Worm (Caenorhabditis elegans): Measurements from ENCODE around the gene C56G2.22.

Gene C56G2.22

DNA sequence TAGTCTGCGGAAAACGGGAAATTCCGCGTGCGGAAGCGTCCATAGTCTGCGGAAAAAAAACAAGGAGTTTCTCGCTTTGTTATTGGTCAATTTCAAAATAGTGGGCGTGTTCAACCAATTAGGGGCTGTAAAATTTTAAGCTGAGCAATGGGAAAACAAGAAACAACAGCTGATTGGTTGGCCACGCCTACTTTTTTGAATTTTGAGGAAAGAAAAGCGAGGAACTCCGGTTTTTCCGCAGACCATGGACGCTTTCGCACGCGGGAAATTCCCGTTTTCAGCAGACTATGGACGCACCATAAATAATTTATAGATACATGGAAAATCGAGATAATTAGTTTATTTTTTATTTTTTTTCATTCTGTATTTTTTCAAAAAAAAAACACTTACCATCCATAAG, 44.6 kb upstream of the C56G2.22 start:
- TF ChIP-seq nfya-1 (tag; optimal IDR thresholded peaks at IDR 0.05): peak; percentile 23

DNA sequence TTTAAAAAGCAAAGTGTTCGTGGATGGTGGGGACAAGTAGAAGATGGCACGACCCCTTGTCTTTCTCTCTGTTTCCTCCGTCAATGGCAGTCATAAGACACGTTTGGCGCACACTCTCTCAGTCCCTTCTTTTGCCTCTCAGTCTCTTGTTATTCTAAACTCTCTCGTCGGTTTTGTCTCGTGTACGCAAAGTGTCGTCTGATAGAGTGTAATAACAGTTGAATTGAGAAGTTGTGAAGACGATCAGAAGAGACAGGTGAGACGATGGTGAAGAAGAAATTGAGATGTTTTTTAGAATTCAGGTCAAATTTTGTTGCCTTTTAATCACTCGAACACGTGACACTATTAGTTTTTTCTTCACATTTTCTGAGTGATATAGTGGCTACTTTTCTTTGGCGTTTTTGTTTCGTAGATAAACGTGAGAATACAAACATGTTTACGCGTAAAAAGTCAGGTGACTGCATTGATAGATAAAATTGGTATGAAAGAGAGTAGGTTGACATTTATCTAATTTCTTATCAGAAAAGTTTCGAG, 43.1 kb upstream of the C56G2.22 start, which contains the start of gene F47D12.9:
F47D12.9 (minus strand) TSS at position 267 of the 534 bp plus-strand sequence.
- TF ChIP-seq gmeb-2 (tag; optimal IDR thresholded peaks at IDR 0.05) (no peak), hlh-30 (tag; optimal IDR thresholded peaks at IDR 0.05; ENCODE audit: insufficient read depth) (peak; percentile 97), ttx-3 (tag; optimal IDR thresholded peaks at IDR 0.05) (no peak), K02D7.2 (tag; optimal IDR thresholded peaks at IDR 0.05) (no peak), nfya-1 (tag; optimal IDR thresholded peaks at IDR 0.05) (peak; percentile 51), fkh-10 (GFP tag; optimal IDR thresholded peaks at IDR 0.05) (no peak), sox-2 (GFP tag; IDR thresholded peaks at IDR 0.05) (peak; percentile 25; the same call in 1 of the 2 replicates), odd-2 (tag; optimal IDR thresholded peaks at IDR 0.05) (no peak), ceh-18 (tag; optimal IDR thresholded peaks at IDR 0.05) (peak; percentile 46), ceh-34 (tag; optimal IDR thresholded peaks at IDR 0.05) (no peak), C38D4.7 (GFP tag; optimal IDR thresholded peaks at IDR 0.05) (no peak), ceh-30 (tag; optimal IDR thresholded peaks at IDR 0.05) (no peak), fkh-6 (tag; optimal IDR thresholded peaks at IDR 0.05) (no peak), ref-2 (tag; optimal IDR thresholded peaks at IDR 0.05) (no peak), ceh-14 (tag; optimal IDR thresholded peaks at IDR 0.05) (no peak), unc-55 (GFP tag; optimal IDR thresholded peaks at IDR 0.05) (peak; percentile 11), mec-3 (tag; optimal IDR thresholded peaks at IDR 0.05; ENCODE audit: borderline replicate concordance) (no peak), elt-2 (tag; optimal IDR thresholded peaks at IDR 0.05) (peak; percentile 81), ceh-31 (tag; optimal IDR thresholded peaks at IDR 0.05) (peak; percentile 58), ztf-16 (tag; optimal IDR thresholded peaks at IDR 0.05) (no peak)

DNA sequence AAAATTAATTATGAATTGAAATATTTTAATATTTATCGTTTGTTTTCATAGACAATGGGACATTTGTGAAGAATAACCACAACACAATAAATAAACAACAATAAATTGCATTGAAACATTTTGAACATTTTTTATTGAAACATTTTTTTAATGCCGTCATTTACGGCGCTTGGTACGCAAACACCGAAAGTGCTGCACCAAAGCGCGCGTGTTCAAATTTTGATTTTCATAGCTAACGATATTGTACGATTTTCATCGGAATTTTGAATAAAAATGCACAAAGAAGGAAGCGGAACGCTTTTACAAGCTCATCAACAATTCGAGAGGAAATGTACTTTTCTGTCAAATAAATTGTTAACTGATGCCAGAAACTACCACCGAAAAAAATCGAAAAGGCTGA, 42.5 kb upstream of the C56G2.22 start:
- TF ChIP-seq ceh-14 (tag; optimal IDR thresholded peaks at IDR 0.05) (no peak), ceh-22 (tag; optimal IDR thresholded peaks at IDR 0.05) (no peak), pha-4 (tag; optimal IDR thresholded peaks at IDR 0.05) (no peak), fkh-6 (tag; optimal IDR thresholded peaks at IDR 0.05) (no peak), che-1 (tag; optimal IDR thresholded peaks at IDR 0.05) (no peak), K09A11.1 (tag; optimal IDR thresholded peaks at IDR 0.05; ENCODE audit: insufficient read depth) (no peak), nfya-1 (tag; optimal IDR thresholded peaks at IDR 0.05) (no peak), unc-55 (GFP tag; optimal IDR thresholded peaks at IDR 0.05) (no peak), npax-4 (tag; optimal IDR thresholded peaks at IDR 0.05) (no peak)

DNA sequence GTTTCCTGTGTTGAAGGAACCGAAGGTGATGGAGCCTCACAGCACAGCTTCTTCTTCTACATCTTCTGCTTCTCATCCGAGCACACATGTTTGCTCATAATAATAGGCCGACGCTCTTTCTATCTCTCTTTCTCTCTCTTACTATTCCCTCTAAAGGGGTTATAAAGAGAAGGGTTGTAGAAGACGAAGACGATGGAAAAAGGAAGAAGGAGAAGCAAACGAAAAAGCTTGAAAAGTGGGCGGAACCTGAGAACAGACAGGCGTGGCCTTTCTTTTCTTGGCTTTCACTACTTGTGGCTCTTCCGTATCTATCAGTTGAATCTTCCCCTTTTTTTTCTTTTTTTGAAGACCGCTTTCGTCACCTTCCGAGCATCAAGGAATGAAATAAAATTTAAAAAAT, 38.4 kb upstream of the C56G2.22 start:
- TF ChIP-seq pros-1 (tag; optimal IDR thresholded peaks at IDR 0.05): no peak
- peak; percentile 56 for TF ChIP-seq unc-42 (tag; optimal IDR thresholded peaks at IDR 0.05)

DNA sequence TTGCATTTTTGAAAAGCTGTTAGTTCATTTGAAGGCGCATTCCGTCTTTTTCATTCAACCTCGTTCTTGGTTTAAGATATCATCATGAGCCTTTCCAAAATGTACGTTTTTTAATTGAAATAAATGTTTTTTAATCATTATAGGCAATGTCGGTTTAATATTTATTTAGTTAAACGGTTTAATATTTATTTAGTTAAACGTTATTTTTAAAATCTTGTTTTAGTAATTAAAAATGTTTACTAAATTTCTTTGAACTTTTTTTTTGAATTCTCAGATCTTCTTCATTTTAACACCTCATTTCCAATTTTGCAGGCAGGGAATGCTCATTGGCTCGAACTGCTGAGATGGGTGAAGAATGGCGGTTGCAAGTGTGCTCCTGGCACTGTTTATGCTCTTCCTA, 37.2 kb upstream of the C56G2.22 start, which contains the start of gene gar-2:
gar-2 (plus strand) TSS at position 301 of the 400 bp plus-strand sequence.
- TF ChIP-seq T23F11.4 (GFP tag; optimal IDR thresholded peaks at IDR 0.05) (no peak), sox-4 (tag; optimal IDR thresholded peaks at IDR 0.05) (no peak), fkh-6 (tag; optimal IDR thresholded peaks at IDR 0.05) (no peak), lim-6 (tag; optimal IDR thresholded peaks at IDR 0.05) (no peak), pros-1 (tag; optimal IDR thresholded peaks at IDR 0.05) (no peak), hlh-13 (GFP tag; optimal IDR thresholded peaks at IDR 0.05) (no peak), F13H6.1 (tag; optimal IDR thresholded peaks at IDR 0.05) (no peak), nhr-232 (tag; optimal IDR thresholded peaks at IDR 0.05) (no peak), ama-1 (optimal IDR thresholded peaks at IDR 0.05) (no peak), gmeb-2 (tag; optimal IDR thresholded peaks at IDR 0.05) (no peak), hlh-6 (tag; optimal IDR thresholded peaks at IDR 0.05) (no peak), pha-2 (tag; optimal IDR thresholded peaks at IDR 0.05) (no peak), pax-1 (tag; optimal IDR thresholded peaks at IDR 0.05) (no peak), zip-5 (tag; optimal IDR thresholded peaks at IDR 0.05) (no peak), tbx-7 (tag; optimal IDR thresholded peaks at IDR 0.05) (no peak), syd-9 (tag; optimal IDR thresholded peaks at IDR 0.05) (no peak), tbx-2 (tag; optimal IDR thresholded peaks at IDR 0.05) (no peak)

All from whole organism, late embryonic.